Worm (Caenorhabditis elegans) whole organism, young adult: Measurements from ENCODE around the gene hrpu-1.

Experiments used
- madf-6 ChIP-seq: fragments of 200-800 bp; sonication (Bioruptor generic); IDR thresholded peaks from 2 replicates; pipeline ENCODE4 v1.3.6; 2022; ENCODE audit warnings: missing genetic modification reagents, missing genetic modification characterization, missing compliant biosample characterization
- mel-28 ChIP-seq: sonication (generic microtip); optimal IDR thresholded peaks from 2 replicates; lab custom pipeline; 2016; ENCODE audit warnings: borderline replicate concordance, mild to moderate bottlenecking, missing genetic modification characterization, missing compliant biosample characterization
- rec-8 ChIP-seq, 2 experiments: sonication (generic microtip); optimal IDR thresholded peaks; 2 replicates each; lab custom pipeline; 2016; ENCODE audit warnings: mild to moderate bottlenecking in 2 of 2, missing genetic modification characterization in 2 of 2, missing genetic modification reagents in 2 of 2, missing genotype in 2 of 2, missing biosample characterization in 1 of 2, missing compliant biosample characterization in 1 of 2, moderate library complexity in 1 of 2

hrpu-1 gene

DNA sequence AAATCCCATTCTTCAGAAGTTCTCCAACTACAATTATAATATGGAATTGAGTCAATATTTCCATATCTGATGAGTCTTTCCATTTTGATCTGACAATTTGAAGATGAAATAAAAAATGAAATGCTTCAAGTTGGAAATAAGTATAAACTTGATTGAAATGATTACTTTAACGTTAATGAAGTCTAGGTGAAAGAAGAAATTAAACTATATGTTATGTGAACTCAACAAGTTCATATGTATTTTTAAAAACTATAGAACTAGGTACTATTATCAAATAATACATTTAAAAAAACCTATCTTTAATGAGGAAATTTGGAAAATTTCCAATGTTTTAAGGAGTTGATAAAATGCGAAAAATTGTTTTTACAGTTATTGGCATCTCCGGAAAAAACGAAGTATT lies 58.9 kb downstream of the hrpu-1 start, which contains the start of gene srt-49:
srt-49 (minus strand) TSS at position 101 of the 400 bp plus-strand sequence.
- no peak for TF ChIP-seq madf-6 (GFP tag; lab: Robert Waterston, UW)
- no peak for TF ChIP-seq rec-8 (tag; optimal IDR thresholded peaks at IDR 0.05; lab: Kevin White, UChicago)
- TF ChIP-seq mel-28 (tag; lab: Kevin White, UChicago) = no peak
- TF ChIP-seq, all 124 proteins: peak for 0
